Fruit fly (Drosophila melanogaster) whole organism, embryonic: ENCODE measurements around the gene CG10874.

Source experiments
- Awh ChIP-seq: fragments of 200-800 bp; sonication (Bioruptor generic); IDR thresholded peaks from 2 replicates; pipeline ENCODE4, ENCODE4 v1.3.6; 2022; ENCODE audit warnings: missing biosample characterization, missing genetic modification characterization
- B-H1 ChIP-seq: fragments of 200-800 bp; sonication (Bioruptor generic); IDR thresholded peaks from 3 replicates; pipeline ENCODE4 v1.3.6; 2022; ENCODE audit warnings: missing biosample characterization, missing genetic modification characterization
- Bdp1 ChIP-seq: fragments of 200-800 bp; sonication (Bioruptor generic); optimal IDR thresholded peaks from 3 replicates; lab custom pipeline; 2016; ENCODE audit warnings: missing biosample characterization, missing genetic modification characterization
- BtbVII ChIP-seq: fragments of 200-800 bp; sonication (Bioruptor generic); optimal IDR thresholded peaks from 3 replicates; lab custom pipeline; 2017; ENCODE audit warnings: missing biosample characterization, mild to moderate bottlenecking, missing genetic modification characterization
- CG11560 ChIP-seq: fragments of 200-800 bp; sonication (Bioruptor generic); IDR thresholded peaks from 3 replicates; pipeline ENCODE4 v1.3.6; 2022; ENCODE audit warnings: missing biosample characterization, missing genetic modification characterization
- CG11723 ChIP-seq: fragments of 200-800 bp; sonication (Bioruptor generic); optimal IDR thresholded peaks from 2 replicates; lab custom pipeline; 2017; ENCODE audit warnings: missing biosample characterization, mild to moderate bottlenecking, missing genetic modification characterization
- CG15479 ChIP-seq: fragments of 200-800 bp; sonication (Bioruptor generic); optimal IDR thresholded peaks from 3 replicates; lab custom pipeline; 2019; ENCODE audit warnings: missing biosample characterization, mild to moderate bottlenecking, missing genetic modification characterization, moderate library complexity
- CG16815 ChIP-seq: fragments of 200-800 bp; sonication (Bioruptor generic); optimal IDR thresholded peaks from 3 replicates; lab custom pipeline; 2017; ENCODE audit warnings: missing biosample characterization, mild to moderate bottlenecking, missing genetic modification characterization
- CG16863 ChIP-seq: fragments of 200-800 bp; sonication (Bioruptor generic); optimal IDR thresholded peaks from 3 replicates; lab custom pipeline; 2016; ENCODE audit warnings: missing biosample characterization, missing genetic modification characterization
- CG17186 ChIP-seq: fragments of 200-800 bp; sonication (Bioruptor generic); optimal IDR thresholded peaks from 3 replicates; lab custom pipeline; 2017; ENCODE audit warnings: missing biosample characterization, missing genetic modification reagents, missing genetic modification characterization
- CG17802 ChIP-seq: fragments of 200-800 bp; sonication (Bioruptor generic); optimal IDR thresholded peaks from 2 replicates; lab custom pipeline; 2018; ENCODE audit warnings: missing biosample characterization, mild to moderate bottlenecking, missing genetic modification characterization, moderate library complexity
- CG33213 ChIP-seq: fragments of 200-800 bp; sonication (Bioruptor generic); optimal IDR thresholded peaks from 3 replicates; lab custom pipeline; 2016; ENCODE audit warnings: missing biosample characterization, missing genetic modification characterization
- CG34376 ChIP-seq: fragments of 200-800 bp; sonication (Bioruptor generic); optimal IDR thresholded peaks from 2 replicates; lab custom pipeline; 2018; ENCODE audit warnings: missing biosample characterization, mild to moderate bottlenecking, missing genetic modification characterization
- CG6689 ChIP-seq: fragments of 200-800 bp; sonication (Bioruptor generic); IDR thresholded peaks from 2 replicates; pipeline ENCODE4 v1.3.6; 2022; ENCODE audit warnings: missing biosample characterization, missing genetic modification characterization
- CG6854 ChIP-seq: fragments of 200-800 bp; sonication (Bioruptor generic); optimal IDR thresholded peaks from 3 replicates; lab custom pipeline; 2017; ENCODE audit warnings: missing biosample characterization, mild to moderate bottlenecking, missing genetic modification characterization
- CG7987 ChIP-seq: fragments of 200-800 bp; sonication (Bioruptor generic); optimal IDR thresholded peaks from 2 replicates; lab custom pipeline; 2018; ENCODE audit warnings: missing biosample characterization, mild to moderate bottlenecking, missing genetic modification characterization, moderate library complexity
- CG9876 ChIP-seq: fragments of 200-800 bp; sonication (Bioruptor generic); optimal IDR thresholded peaks from 2 replicates; lab custom pipeline; 2016; ENCODE audit warnings: missing biosample characterization, missing genetic modification characterization
- Deaf1 ChIP-seq: fragments of 200-800 bp; optimal IDR thresholded peaks from 3 replicates; lab custom pipeline; 2019; ENCODE audit warnings: missing biosample characterization, mild to moderate bottlenecking, missing genetic modification characterization, moderate library complexity
- Dfd ChIP-seq, 2 experiments: fragments of >200 bp; optimal IDR thresholded peaks; 2 replicates each; lab custom pipeline; 2017; ENCODE audit warnings: missing biosample characterization in 2 of 2, missing genetic modification characterization in 2 of 2
- Elba2 ChIP-seq: fragments of 200-800 bp; sonication (Bioruptor generic); optimal IDR thresholded peaks from 3 replicates; lab custom pipeline; 2016; ENCODE audit warnings: missing biosample characterization, missing genetic modification characterization
- Lim3 ChIP-seq: fragments of 200-800 bp; sonication (Bioruptor generic); IDR thresholded peaks from 2 replicates; pipeline ENCODE4 v1.3.6; 2022; ENCODE audit warnings: missing biosample characterization, missing genetic modification characterization
- Mad ChIP-seq: fragments of 200-800 bp; sonication (Bioruptor generic); optimal IDR thresholded peaks from 2 replicates; lab custom pipeline; 2016; ENCODE audit warnings: missing biosample characterization, missing genetic modification characterization
- NK7.1 ChIP-seq: fragments of 200-800 bp; sonication (Bioruptor generic); optimal IDR thresholded peaks from 3 replicates; lab custom pipeline; 2016; ENCODE audit warnings: missing biosample characterization, missing genetic modification characterization
- Nf-YC ChIP-seq: fragments of 200-800 bp; optimal IDR thresholded peaks from 3 replicates; lab custom pipeline; 2019; ENCODE audit warnings: missing biosample characterization, mild to moderate bottlenecking, missing genetic modification characterization, moderate library complexity
- NfI ChIP-seq: fragments of 200-800 bp; sonication (Bioruptor generic); optimal IDR thresholded peaks from 3 replicates; lab custom pipeline; 2018; ENCODE audit warnings: missing biosample characterization, mild to moderate bottlenecking, missing genetic modification characterization, moderate library complexity
- Sox102F ChIP-seq: fragments of 200-800 bp; sonication (Bioruptor generic); optimal IDR thresholded peaks from 2 replicates; lab custom pipeline; 2018; ENCODE audit warnings: missing biosample characterization, mild to moderate bottlenecking, missing genetic modification characterization, moderate library complexity
- Vsx1 ChIP-seq: fragments of 200-800 bp; sonication (Bioruptor generic); optimal IDR thresholded peaks from 2 replicates; lab custom pipeline; 2017; ENCODE audit warnings: missing biosample characterization, mild to moderate bottlenecking, missing genetic modification characterization, missing genetic modification reagents
- Xrp1 ChIP-seq: fragments of 200-800 bp; sonication (Bioruptor generic); IDR thresholded peaks from 2 replicates; pipeline ENCODE4 v1.3.6; 2022; ENCODE audit warnings: missing biosample characterization, missing genetic modification characterization
- al ChIP-seq: fragments of 200-800 bp; sonication (Bioruptor generic); IDR thresholded peaks from 2 replicates; pipeline ENCODE4 v1.3.6; 2022; ENCODE audit warnings: missing biosample characterization, missing genetic modification characterization
- az2 ChIP-seq: fragments of 200-800 bp; sonication (Bioruptor generic); optimal IDR thresholded peaks from 3 replicates; lab custom pipeline; 2016; ENCODE audit warnings: missing biosample characterization, missing genetic modification characterization
- crc ChIP-seq: fragments of 200-800 bp; sonication (Bioruptor generic); optimal IDR thresholded peaks from 2 replicates; lab custom pipeline; 2016; ENCODE audit warnings: missing biosample characterization, missing genetic modification characterization
- danr ChIP-seq: fragments of 200-800 bp; sonication (Bioruptor generic); IDR thresholded peaks from 2 replicates; pipeline ENCODE4 v1.3.6; 2022; ENCODE audit warnings: missing biosample characterization, missing genetic modification characterization
- dati ChIP-seq: fragments of 200-800 bp; sonication (Bioruptor generic); IDR thresholded peaks from 2 replicates; pipeline ENCODE4 v1.3.6; 2022; ENCODE audit warnings: missing biosample characterization, missing genetic modification characterization
- dpn ChIP-seq, 2 experiments: fragments of 200-800 bp; sonication (Bioruptor generic); optimal IDR thresholded peaks; 3 replicates each; lab custom pipeline; 2016; ENCODE audit warnings: missing biosample characterization in 2 of 2, missing genetic modification characterization in 2 of 2
- fd64A ChIP-seq: fragments of 200-800 bp; sonication (Bioruptor generic); optimal IDR thresholded peaks from 3 replicates; lab custom pipeline; 2018; ENCODE audit warnings: missing biosample characterization, mild to moderate bottlenecking, missing genetic modification characterization
- gt ChIP-seq: fragments of 200-800 bp; sonication (Bioruptor generic); IDR thresholded peaks from 2 replicates; pipeline ENCODE4 v1.3.6; 2022; ENCODE audit warnings: missing biosample characterization, missing genetic modification characterization
- inv ChIP-seq: fragments of 200-800 bp; sonication (Bioruptor generic); IDR thresholded peaks from 2 replicates; pipeline ENCODE4 v1.3.6; 2022; ENCODE audit warnings: missing biosample characterization, missing genetic modification characterization; ENCODE audit not compliant: partially characterized antibody
- ken ChIP-seq: fragments of 200-800 bp; sonication (Bioruptor generic); IDR thresholded peaks from 3 replicates; pipeline ENCODE4 v1.3.6; 2022; ENCODE audit warnings: missing biosample characterization, missing genetic modification characterization
- klu ChIP-seq: fragments of 200-800 bp; sonication (Bioruptor generic); IDR thresholded peaks from 2 replicates; pipeline ENCODE4 v1.3.6; 2022; ENCODE audit warnings: missing biosample characterization, missing genetic modification characterization
- kni ChIP-seq: fragments of 200-800 bp; sonication (Bioruptor generic); optimal IDR thresholded peaks from 3 replicates; lab custom pipeline; 2017; ENCODE audit warnings: mild to moderate bottlenecking, missing biosample characterization, missing genetic modification reagents, missing genetic modification characterization
- knrl ChIP-seq: fragments of 200-800 bp; sonication (Bioruptor generic); IDR thresholded peaks from 3 replicates; pipeline ENCODE4 v1.3.6; 2022; ENCODE audit warnings: missing biosample characterization, missing genetic modification characterization; ENCODE audit not compliant: partially characterized antibody
- lov ChIP-seq, 2 experiments: fragments of 200-800 bp in 1 of 2; fragments of >200 bp in 1 of 2; sonication (Bioruptor generic) in 1 of 2; IDR thresholded peaks in 1 of 2; optimal IDR thresholded peaks in 1 of 2; 2 replicates in 1 of 2; 3 replicates in 1 of 2; pipeline versions ENCODE4 v1.3.6 to Lab custom; 2017 to 2022; ENCODE audit warnings: missing biosample characterization in 1 of 2, missing genetic modification characterization in 1 of 2
- nau ChIP-seq: fragments of 200-800 bp; sonication (Bioruptor generic); optimal IDR thresholded peaks from 3 replicates; lab custom pipeline; 2017; ENCODE audit warnings: missing biosample characterization, mild to moderate bottlenecking, missing genetic modification characterization, missing genetic modification reagents
- pnt ChIP-seq: fragments of 200-800 bp; sonication (Bioruptor generic); optimal IDR thresholded peaks from 3 replicates; lab custom pipeline; 2016; ENCODE audit warnings: missing biosample characterization, missing genetic modification characterization
- prd ChIP-seq, 3 experiments: fragments of >200 bp in 2 of 3; fragments of 200-800 bp in 1 of 3; sonication (Bioruptor generic) in 1 of 3; optimal IDR thresholded peaks in 2 of 3; IDR thresholded peaks in 1 of 3; 2 replicates in 2 of 3; 3 replicates in 1 of 3; pipeline versions ENCODE4 v1.3.6 to Lab custom; 2017 to 2022; ENCODE audit warnings: missing biosample characterization in 1 of 3, missing genetic modification characterization in 1 of 3
- sc ChIP-seq, 3 experiments: fragments of >200 bp in 2 of 3; fragments of 200-800 bp in 1 of 3; sonication (Bioruptor generic) in 1 of 3; optimal IDR thresholded peaks; 2 replicates in 2 of 3; 3 replicates in 1 of 3; lab custom pipeline; 2017; ENCODE audit warnings: mild to moderate bottlenecking in 1 of 3, missing biosample characterization in 1 of 3, missing genetic modification characterization in 1 of 3, missing genetic modification reagents in 1 of 3
- sens-2 ChIP-seq: fragments of 200-800 bp; sonication (Bioruptor generic); IDR thresholded peaks from 2 replicates; pipeline ENCODE4 v1.3.6; 2022; ENCODE audit warnings: missing biosample characterization, missing genetic modification characterization
- toy ChIP-seq: fragments of 200-800 bp; sonication (Bioruptor generic); IDR thresholded peaks from 2 replicates; pipeline ENCODE4 v1.3.6; 2022; ENCODE audit warnings: missing biosample characterization, missing genetic modification characterization
- vvl ChIP-seq: fragments of 200-800 bp; sonication (Bioruptor generic); IDR thresholded peaks from 2 replicates; pipeline ENCODE4 v1.3.6; 2022; ENCODE audit warnings: missing biosample characterization, missing genetic modification characterization

Gene CG10874

DNA sequence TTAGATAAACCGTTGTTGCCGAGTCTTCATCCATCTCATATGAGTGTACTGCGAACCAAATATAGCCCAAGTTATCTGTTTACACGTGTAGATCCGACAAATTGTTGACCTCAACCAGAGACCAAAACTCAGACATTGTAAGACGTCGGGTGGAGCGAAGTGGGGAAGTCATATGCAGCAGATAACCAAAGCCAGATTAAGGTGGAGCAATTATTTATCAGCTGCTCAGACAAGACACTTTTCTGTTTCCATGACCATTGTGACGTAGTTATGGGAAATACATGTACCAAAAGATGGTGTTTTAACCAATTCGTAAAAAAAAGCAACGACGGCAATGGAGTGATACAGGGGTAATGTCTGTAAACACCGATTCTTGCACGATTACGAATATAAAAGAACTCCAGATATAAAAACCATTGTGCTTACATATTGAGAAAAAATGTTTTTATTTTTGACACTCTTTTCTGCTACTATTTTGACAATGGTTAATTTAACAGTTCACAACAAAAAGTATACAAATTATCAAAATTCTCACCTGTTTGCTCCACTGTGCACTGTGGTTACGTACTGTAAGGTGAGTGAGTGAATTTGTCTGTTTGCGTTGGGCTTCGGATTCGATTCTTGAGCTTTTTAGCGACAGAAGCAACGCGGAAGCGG lies 14.7 kb downstream of the CG10874 start (continued):
- no peak for TF ChIP-seq knrl (GFP tag; lab: Robert Waterston, UW)
- no peak for TF ChIP-seq CG7987
- TF ChIP-seq ken (GFP tag; lab: Robert Waterston, UW), result no peak
- TF ChIP-seq NfI, result peak; percentile 37
- TF ChIP-seq CG9876 (GFP tag; lab: Kevin White, UChicago), result no peak
- TF ChIP-seq CG11723, result no peak
- TF ChIP-seq Sox102F (GFP tag; lab: Kevin White, UChicago), result peak; percentile 50
- TF ChIP-seq nau (GFP tag; lab: Kevin White, UChicago), result peak; percentile 38
- no peak for TF ChIP-seq BtbVII (GFP tag; lab: Kevin White, UChicago)
- TF ChIP-seq B-H1, result no peak
- TF ChIP-seq dati (GFP tag; lab: Robert Waterston, UW), result no peak
- 0 out of 2 replicates have a peak, but pooled peaks have one; percentile 25 for TF ChIP-seq CG6689 (GFP tag; lab: Robert Waterston, UW)
- TF ChIP-seq Mad (GFP tag; lab: Kevin White, UChicago), result no peak
- TF ChIP-seq CG33213, result no peak
- TF ChIP-seq inv (GFP tag; lab: Robert Waterston, UW), result no peak
- TF ChIP-seq az2 (GFP tag; lab: Kevin White, UChicago), result peak; percentile 52
- TF ChIP-seq CG16863 (GFP tag; lab: Kevin White, UChicago), result peak; percentile 61
- TF ChIP-seq al (GFP tag; lab: Robert Waterston, UW), result peak; percentile 55
- TF ChIP-seq Awh (GFP tag; lab: Robert Waterston, UW), result no peak
- no peak for TF ChIP-seq sc (optimal IDR thresholded peaks at IDR 0.05; lab: Kevin White, UChicago)
- TF ChIP-seq sc (GFP tag; optimal IDR thresholded peaks at IDR 0.05; lab: Kevin White, UChicago), result no peak
- TF ChIP-seq Nf-YC, result no peak
- no peak for TF ChIP-seq crc (GFP tag; lab: Kevin White, UChicago)
- TF ChIP-seq dpn (GFP tag; optimal IDR thresholded peaks at IDR 0.05; lab: Kevin White, UChicago), result peak; percentile 30 to 42
- no peak for TF ChIP-seq CG16815 (GFP tag; lab: Kevin White, UChicago)
- TF ChIP-seq Elba2 (GFP tag; lab: Kevin White, UChicago), result no peak
- TF ChIP-seq Lim3 (GFP tag; lab: Robert Waterston, UW), result no peak
- no peak for TF ChIP-seq lov (optimal IDR thresholded peaks at IDR 0.05; lab: Kevin White, UChicago)
- TF ChIP-seq lov (GFP tag; IDR thresholded peaks at IDR 0.05; lab: Robert Waterston, UW), result no peak
- TF ChIP-seq kni (GFP tag; lab: Kevin White, UChicago), result no peak
- no peak for TF ChIP-seq CG17186 (GFP tag; lab: Kevin White, UChicago)
- no peak for TF ChIP-seq CG34376 (GFP tag; lab: Kevin White, UChicago)
- no peak for TF ChIP-seq Vsx1
- TF ChIP-seq Dfd (GFP tag; optimal IDR thresholded peaks at IDR 0.05; lab: Kevin White, UChicago), result no peak
- no peak for TF ChIP-seq danr (GFP tag; lab: Robert Waterston, UW)
- no peak for TF ChIP-seq Bdp1 (GFP tag; lab: Kevin White, UChicago)
- no peak for TF ChIP-seq gt
- TF ChIP-seq sens-2 (GFP tag; lab: Robert Waterston, UW), result no peak
- TF ChIP-seq toy (GFP tag; lab: Robert Waterston, UW), result no peak
- TF ChIP-seq fd64A (GFP tag; lab: Kevin White, UChicago), result no peak
- TF ChIP-seq CG15479 (GFP tag; lab: Kevin White, UChicago), result no peak
- TF ChIP-seq CG11560 (tag; lab: Robert Waterston, UW), result no peak
- no peak for TF ChIP-seq CG6854
- TF ChIP-seq vvl (GFP tag; lab: Robert Waterston, UW), result peak; percentile 66
- TF ChIP-seq Xrp1, result peak; percentile 54; the same call in 1 of the 2 replicates
- no peak for TF ChIP-seq CG17802
- TF ChIP-seq pnt, result no peak
- no peak for TF ChIP-seq NK7.1 (GFP tag; lab: Kevin White, UChicago)
- no peak for TF ChIP-seq Deaf1
- no peak for TF ChIP-seq prd (optimal IDR thresholded peaks at IDR 0.05; lab: Kevin White, UChicago)
- TF ChIP-seq prd (GFP tag; IDR thresholded peaks at IDR 0.05; lab: Robert Waterston, UW), result peak; percentile 56
- no peak for TF ChIP-seq klu
